Worm (Caenorhabditis elegans): ENCODE data around the gene Y49A3A.4.
"Not testable (repeated sequence)": the region's sequence is repeated elsewhere in the genome, so short reads cannot be mapped to it uniquely, and the experiment has no call there.

Y49A3A.4 gene

ce11 chrV:14311115-14311514, 47.6 kb downstream of the Y49A3A.4 start, which contains the start of gene ddn-3:
ddn-3 (minus strand) TSS chrV:14311215.
- TF ChIP-seq tbx-2 (tag; optimal IDR thresholded peaks at IDR 0.05) (no peak), skn-1 (tag; optimal IDR thresholded peaks at IDR 0.05) (no peak), nhr-67 (tag; optimal IDR thresholded peaks at IDR 0.05) (no peak), aly-2 (tag; optimal IDR thresholded peaks at IDR 0.05) (no peak), ceh-28 (tag; optimal IDR thresholded peaks at IDR 0.05) (no peak)

DNA sequence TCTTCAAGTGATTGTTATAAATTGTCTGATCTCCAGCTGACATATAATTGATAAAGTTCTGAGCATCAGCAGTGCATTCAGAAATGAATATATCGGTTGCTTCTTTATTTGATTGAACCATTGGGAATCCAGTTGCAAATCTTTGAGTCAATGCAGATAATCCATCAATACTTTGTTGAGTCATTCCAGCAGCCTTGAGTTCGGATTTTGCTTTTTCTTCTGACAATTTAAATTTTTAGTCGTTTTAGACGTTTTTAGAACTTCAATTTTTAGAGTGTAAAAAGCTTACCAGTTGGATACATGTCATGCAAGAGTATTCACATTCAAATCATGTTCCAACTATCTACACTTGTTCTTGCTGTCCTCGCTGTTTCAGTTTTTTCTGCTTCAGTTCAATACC, 49.1 kb downstream of the Y49A3A.4 start, which contains the start of gene F14D7.14:
Gene F14D7.14, plus strand, starts transcription at position 301 of the 400 bp plus-strand sequence.
- not testable (repeated sequence) for TF ChIP-seq fkh-2, nhr-11, ztf-4 (tag; optimal IDR thresholded peaks at IDR 0.05)

- not testable (repeated sequence) for TF ChIP-seq eor-1, nhr-25, nhr-12 (tag; optimal IDR thresholded peaks at IDR 0.05)
Measured at ce11 chrV:14308164-14308563, 50.5 kb downstream of the Y49A3A.4 start, which contains the start of gene spig-5. spig-5 (plus strand) TSS chrV:14308464.
